Fruit fly (Drosophila melanogaster): ENCODE data around the gene Nepl8.

The Nepl8 gene

dm6 chr2L:16529485-16530413 is 41.8 kb downstream of the Nepl8 start (continued):
- TF ChIP-seq insv (GFP tag; optimal IDR thresholded peaks at IDR 0.05) (no peak), CG32772 (GFP tag; IDR thresholded peaks at IDR 0.05) (no peak), Med (GFP tag) (peak; percentile 76), CG15514 (GFP tag; optimal IDR thresholded peaks at IDR 0.05) (no peak), Lhr (GFP tag; optimal IDR thresholded peaks at IDR 0.05) (no peak), Hey (tag; optimal IDR thresholded peaks at IDR 0.05) (peak; percentile 27), Nf-YC (tag; optimal IDR thresholded peaks at IDR 0.05) (no peak), Atf-2 (GFP tag; optimal IDR thresholded peaks at IDR 0.05) (no peak), mirr (GFP tag; optimal IDR thresholded peaks at IDR 0.05) (peak; percentile 48), CG14860 (GFP tag; IDR thresholded peaks at IDR 0.05; ENCODE audit: partially characterized antibody) (no peak), Drgx (GFP tag; IDR thresholded peaks at IDR 0.05) (peak; percentile 33; the same call in 1 of the 2 replicates), zen (tag; optimal IDR thresholded peaks at IDR 0.05) (no peak), CG18764 (GFP tag; optimal IDR thresholded peaks at IDR 0.05) (no peak), vfl (GFP tag; optimal IDR thresholded peaks at IDR 0.05) (no peak), CG7987 (GFP tag; optimal IDR thresholded peaks at IDR 0.05) (no peak), CG17612 (GFP tag; IDR thresholded peaks at IDR 0.05) (no peak), vnd (GFP tag; IDR thresholded peaks at IDR 0.05; ENCODE audit: partially characterized antibody) (0 out of 3 replicates have a peak, but pooled peaks have one; percentile 28), CG15696 (tag; optimal IDR thresholded peaks at IDR 0.05) (no peak), CG12769 (tag; optimal IDR thresholded peaks at IDR 0.05) (peak; percentile 40), CG15269 (tag; optimal IDR thresholded peaks at IDR 0.05) (no peak), dmrt99B (tag; optimal IDR thresholded peaks at IDR 0.05) (no peak), chinmo (GFP tag; IDR thresholded peaks at IDR 0.05; ENCODE audit: partially characterized antibody) (0 out of 4 replicates have a peak, but pooled peaks have one; percentile 54), Meics (GFP tag; optimal IDR thresholded peaks at IDR 0.05) (no peak), exex (tag; optimal IDR thresholded peaks at IDR 0.05) (peak; percentile 31), lab (GFP tag; optimal IDR thresholded peaks at IDR 0.05) (peak; percentile 35), tin (GFP tag; optimal IDR thresholded peaks at IDR 0.05) (no peak), Eip74EF (GFP tag; optimal IDR thresholded peaks at IDR 0.05) (peak in 1 of 2 experiments; percentile 66), Hr39 (optimal IDR thresholded peaks at IDR 0.05) (no peak), Xrp1 (GFP tag; IDR thresholded peaks at IDR 0.05) (peak; percentile 27; the same call in 1 of the 2 replicates), CG8290 (GFP tag; optimal IDR thresholded peaks at IDR 0.05) (no peak), CG8290 (tag; optimal IDR thresholded peaks at IDR 0.05) (peak in 1 of 2 experiments; percentile 54), CG11723 (GFP tag; optimal IDR thresholded peaks at IDR 0.05) (no peak), GATAe (GFP tag; conservative IDR thresholded peaks at IDR 0.05) (no peak), dysf (GFP tag; IDR thresholded peaks at IDR 0.05) (no peak), Stat92E (GFP tag; optimal IDR thresholded peaks at IDR 0.05) (no peak), CG31388 (GFP tag; optimal IDR thresholded peaks at IDR 0.05) (no peak), Mes4 (GFP tag; optimal IDR thresholded peaks at IDR 0.05) (no peak), pum (GFP tag; optimal IDR thresholded peaks at IDR 0.05) (no peak), jing (GFP tag; optimal IDR thresholded peaks at IDR 0.05) (no peak), CG2712 (tag; optimal IDR thresholded peaks at IDR 0.05) (peak; percentile 70), CG30403 (GFP tag; optimal IDR thresholded peaks at IDR 0.05) (no peak), bigmax (GFP tag; optimal IDR thresholded peaks at IDR 0.05) (no peak), CG9609 (GFP tag; optimal IDR thresholded peaks at IDR 0.05) (no peak), knrl (GFP tag; IDR thresholded peaks at IDR 0.05; ENCODE audit: partially characterized antibody) (no peak), CG8478 (optimal IDR thresholded peaks at IDR 0.05) (no peak), Oaz (GFP tag; IDR thresholded peaks at IDR 0.05) (no peak), NK7.1 (GFP tag; optimal IDR thresholded peaks at IDR 0.05) (no peak), CG1832 (GFP tag; optimal IDR thresholded peaks at IDR 0.05) (no peak)

All from whole organism, embryonic.